Fruit fly (Drosophila melanogaster) whole organism, embryonic: ENCODE measurements around the gene stas.

Experiments used
- Asciz ChIP-seq: fragments of 200-800 bp; sonication (Bioruptor generic); optimal IDR thresholded peaks from 2 replicates; lab custom pipeline; 2017; ENCODE audit warnings: missing biosample characterization, mild to moderate bottlenecking, missing genetic modification characterization, missing genetic modification reagents
- Atf-2 ChIP-seq: fragments of 200-800 bp; sonication (Bioruptor generic); optimal IDR thresholded peaks from 2 replicates; lab custom pipeline; 2016; ENCODE audit warnings: missing biosample characterization, missing genetic modification characterization
- CG10267 ChIP-seq: fragments of 200-800 bp; sonication (Bioruptor generic); optimal IDR thresholded peaks from 2 replicates; lab custom pipeline; 2018; ENCODE audit warnings: missing biosample characterization, mild to moderate bottlenecking, missing genetic modification characterization, moderate library complexity
- CG10543 ChIP-seq: fragments of 200-800 bp; sonication (Bioruptor generic); optimal IDR thresholded peaks from 3 replicates; lab custom pipeline; 2017; ENCODE audit warnings: missing biosample characterization, mild to moderate bottlenecking, missing genetic modification characterization, moderate library complexity
- CG11456 ChIP-seq: fragments of 200-800 bp; sonication (Bioruptor generic); IDR thresholded peaks from 3 replicates; pipeline ENCODE4 v1.3.6; 2022; ENCODE audit warnings: missing biosample characterization, missing genetic modification characterization
- CG11504 ChIP-seq: fragments of 200-800 bp; sonication (Bioruptor generic); optimal IDR thresholded peaks from 3 replicates; lab custom pipeline; 2019; ENCODE audit warnings: missing biosample characterization, mild to moderate bottlenecking, missing genetic modification characterization, moderate library complexity
- CG13123 ChIP-seq: fragments of 200-800 bp; sonication (Bioruptor generic); optimal IDR thresholded peaks from 2 replicates; lab custom pipeline; 2016; ENCODE audit warnings: missing biosample characterization, missing genetic modification characterization
- CG14710 ChIP-seq: fragments of 200-800 bp; sonication (Bioruptor generic); optimal IDR thresholded peaks from 3 replicates; lab custom pipeline; 2019; ENCODE audit warnings: missing biosample characterization, mild to moderate bottlenecking, missing genetic modification characterization, moderate library complexity
- CG15073 ChIP-seq: fragments of 200-800 bp; sonication (Bioruptor generic); optimal IDR thresholded peaks from 2 replicates; lab custom pipeline; 2016; ENCODE audit warnings: missing biosample characterization, missing genetic modification characterization
- CG15696 ChIP-seq: fragments of 200-800 bp; sonication (Bioruptor generic); optimal IDR thresholded peaks from 2 replicates; lab custom pipeline; 2019; ENCODE audit warnings: missing biosample characterization, mild to moderate bottlenecking, missing genetic modification characterization, moderate library complexity
- CG16813 ChIP-seq: fragments of 200-800 bp; sonication (Bioruptor generic); IDR thresholded peaks from 3 replicates; pipeline ENCODE4 v1.3.6; 2022; ENCODE audit warnings: missing biosample characterization, missing genetic modification characterization; ENCODE audit not compliant: partially characterized antibody
- CG17186 ChIP-seq: fragments of 200-800 bp; sonication (Bioruptor generic); optimal IDR thresholded peaks from 3 replicates; lab custom pipeline; 2017; ENCODE audit warnings: missing biosample characterization, missing genetic modification reagents, missing genetic modification characterization
- CG17359 ChIP-seq: fragments of 200-800 bp; sonication (Bioruptor generic); optimal IDR thresholded peaks from 3 replicates; lab custom pipeline; 2018; ENCODE audit warnings: missing biosample characterization, mild to moderate bottlenecking, missing genetic modification characterization, moderate library complexity
- CG18764 ChIP-seq: fragments of 200-800 bp; sonication (Bioruptor generic); optimal IDR thresholded peaks from 3 replicates; lab custom pipeline; 2016; ENCODE audit warnings: missing biosample characterization, missing genetic modification characterization
- CG33213 ChIP-seq: fragments of 200-800 bp; sonication (Bioruptor generic); optimal IDR thresholded peaks from 3 replicates; lab custom pipeline; 2016; ENCODE audit warnings: missing biosample characterization, missing genetic modification characterization
- CG4424 ChIP-seq: fragments of 200-800 bp; sonication (Bioruptor generic); optimal IDR thresholded peaks from 3 replicates; lab custom pipeline; 2016; ENCODE audit warnings: missing biosample characterization, missing genetic modification characterization
- CG4617 ChIP-seq: fragments of 200-800 bp; sonication (Bioruptor generic); optimal IDR thresholded peaks from 3 replicates; lab custom pipeline; 2016; ENCODE audit warnings: missing biosample characterization, missing genetic modification characterization, borderline replicate concordance
- CG4854 ChIP-seq: fragments of 200-800 bp; sonication (Bioruptor generic); optimal IDR thresholded peaks from 2 replicates; lab custom pipeline; 2016; ENCODE audit warnings: missing biosample characterization, missing genetic modification characterization, inconsistent platforms
- CG7357 ChIP-seq: fragments of 200-800 bp; sonication (Bioruptor generic); IDR thresholded peaks from 3 replicates; pipeline ENCODE4 v1.3.6; 2022; ENCODE audit warnings: missing biosample characterization, missing genetic modification characterization
- CG7839 ChIP-seq: fragments of 200-800 bp; sonication (Bioruptor generic); optimal IDR thresholded peaks from 3 replicates; lab custom pipeline; 2018; ENCODE audit warnings: missing biosample characterization, mild to moderate bottlenecking, missing genetic modification characterization, moderate library complexity
- CG9932 ChIP-seq: fragments of 200-800 bp; sonication (Bioruptor generic); IDR thresholded peaks from 2 replicates; pipeline ENCODE4 v1.3.6; 2022; ENCODE audit warnings: missing biosample characterization, missing genetic modification characterization
- E2f2 ChIP-seq: fragments of 200-800 bp; sonication (Bioruptor generic); IDR thresholded peaks from 2 replicates; pipeline ENCODE4 v1.3.6; 2022; ENCODE audit warnings: missing biosample characterization, missing genetic modification characterization
- ERR ChIP-seq: fragments of 200-800 bp; sonication (Bioruptor generic); optimal IDR thresholded peaks from 2 replicates; lab custom pipeline; 2016; ENCODE audit warnings: missing biosample characterization, missing genetic modification characterization
- Elba2 ChIP-seq: fragments of 200-800 bp; sonication (Bioruptor generic); optimal IDR thresholded peaks from 3 replicates; lab custom pipeline; 2016; ENCODE audit warnings: missing biosample characterization, missing genetic modification characterization
- Gsc ChIP-seq: fragments of 200-800 bp; sonication (Bioruptor generic); IDR thresholded peaks from 2 replicates; pipeline ENCODE4 v1.3.6; 2022; ENCODE audit warnings: missing biosample characterization, missing genetic modification characterization
- Gug ChIP-seq: fragments of 200-800 bp; sonication (Bioruptor generic); IDR thresholded peaks from 4 replicates; pipeline ENCODE4 v1.3.6; 2022; ENCODE audit warnings: missing biosample characterization, missing genetic modification characterization
- HLH54F ChIP-seq: fragments of 200-800 bp; sonication (Bioruptor generic); optimal IDR thresholded peaks from 3 replicates; lab custom pipeline; 2016; ENCODE audit warnings: missing biosample characterization, missing genetic modification characterization
- Hr3 ChIP-seq: fragments of 200-800 bp; sonication (Bioruptor generic); optimal IDR thresholded peaks from 3 replicates; lab custom pipeline; 2016; ENCODE audit warnings: missing biosample characterization, missing genetic modification characterization
- Myb ChIP-seq: fragments of 200-800 bp; sonication (Bioruptor generic); optimal IDR thresholded peaks from 2 replicates; lab custom pipeline; 2016; ENCODE audit warnings: missing biosample characterization, missing genetic modification characterization
- Opbp ChIP-seq: fragments of 200-800 bp; sonication (Bioruptor generic); IDR thresholded peaks from 3 replicates; pipeline ENCODE4 v1.3.6; 2022; ENCODE audit warnings: missing biosample characterization, missing genetic modification characterization; ENCODE audit not compliant: partially characterized antibody
- Stat92E ChIP-seq, 3 experiments: fragments of >200 bp in 2 of 3; fragments of 200-800 bp in 1 of 3; sonication (Bioruptor generic) in 1 of 3; optimal IDR thresholded peaks; 2 replicates each; lab custom pipeline; 2017 to 2019; ENCODE audit warnings: missing biosample characterization in 3 of 3, missing genetic modification characterization in 3 of 3, mild to moderate bottlenecking in 1 of 3, moderate library complexity in 1 of 3
- TFAM ChIP-seq: fragments of 200-800 bp; sonication (Bioruptor generic); optimal IDR thresholded peaks from 2 replicates; lab custom pipeline; 2017; ENCODE audit warnings: missing biosample characterization, missing genetic modification characterization, inconsistent platforms
- Taf1 ChIP-seq: fragments of 200-800 bp; sonication (Bioruptor generic); IDR thresholded peaks from 2 replicates; pipeline ENCODE4 v1.3.6; 2022; ENCODE audit warnings: missing biosample characterization, missing genetic modification characterization
- YL-1 ChIP-seq: fragments of 200-800 bp; sonication (Bioruptor generic); optimal IDR thresholded peaks from 3 replicates; lab custom pipeline; 2017; ENCODE audit warnings: missing biosample characterization, mild to moderate bottlenecking, missing genetic modification characterization
- ase ChIP-seq: fragments of 200-800 bp; sonication (Bioruptor generic); IDR thresholded peaks from 3 replicates; pipeline ENCODE4 v1.3.6; 2022; ENCODE audit warnings: missing biosample characterization, missing genetic modification characterization
- cad ChIP-seq: fragments of >200 bp; optimal IDR thresholded peaks from 2 replicates; lab custom pipeline; 2017; ENCODE audit warnings: missing biosample characterization, missing genetic modification characterization
- cas ChIP-seq: fragments of 200-800 bp; sonication (Bioruptor generic); IDR thresholded peaks from 2 replicates; pipeline ENCODE4 v1.3.6; 2022; ENCODE audit warnings: missing biosample characterization, missing genetic modification characterization
- chn ChIP-seq: fragments of 200-800 bp; sonication (Bioruptor generic); optimal IDR thresholded peaks from 2 replicates; lab custom pipeline; 2016; ENCODE audit warnings: missing biosample characterization, missing genetic modification characterization
- dimm ChIP-seq: fragments of 200-800 bp; sonication (Bioruptor generic); IDR thresholded peaks from 2 replicates; pipeline ENCODE4 v1.3.6; 2022; ENCODE audit warnings: missing biosample characterization, missing genetic modification characterization
- kay ChIP-seq: fragments of 200-800 bp; sonication (Bioruptor generic); optimal IDR thresholded peaks from 2 replicates; lab custom pipeline; 2016; ENCODE audit warnings: missing biosample characterization, missing genetic modification characterization
- nmo ChIP-seq: fragments of 200-800 bp; sonication (Bioruptor generic); optimal IDR thresholded peaks from 2 replicates; lab custom pipeline; 2018; ENCODE audit warnings: missing biosample characterization, mild to moderate bottlenecking, missing genetic modification characterization, moderate library complexity
- pho ChIP-seq: fragments of 200-800 bp; sonication (Bioruptor generic); optimal IDR thresholded peaks from 2 replicates; lab custom pipeline; 2016; ENCODE audit warnings: missing biosample characterization, missing genetic modification characterization
- row ChIP-seq: fragments of 200-800 bp; sonication (Bioruptor generic); IDR thresholded peaks from 3 replicates; pipeline ENCODE4 v1.3.6; 2022; ENCODE audit warnings: missing biosample characterization, missing genetic modification characterization
- sr ChIP-seq: fragments of 200-800 bp; sonication (Bioruptor generic); IDR thresholded peaks from 3 replicates; pipeline ENCODE4 v1.3.6; 2022; ENCODE audit warnings: missing biosample characterization, missing genetic modification characterization
- trh ChIP-seq: fragments of 200-800 bp; sonication (Bioruptor generic); optimal IDR thresholded peaks from 2 replicates; lab custom pipeline; 2016; ENCODE audit warnings: missing biosample characterization, missing genetic modification characterization
- ttk ChIP-seq: fragments of 200-800 bp; sonication (Bioruptor generic); IDR thresholded peaks from 2 replicates; pipeline ENCODE4 v2.1.2; 2022; ENCODE audit warnings: missing biosample characterization, missing genetic modification characterization
- unc-4 ChIP-seq: fragments of 200-800 bp; sonication (Bioruptor generic); IDR thresholded peaks from 2 replicates; pipeline ENCODE4 v1.3.6; 2022; ENCODE audit warnings: missing biosample characterization, missing genetic modification characterization; ENCODE audit not compliant: partially characterized antibody
- zf30C ChIP-seq: fragments of 200-800 bp; sonication (Bioruptor generic); optimal IDR thresholded peaks from 3 replicates; lab custom pipeline; 2018; ENCODE audit warnings: missing biosample characterization, mild to moderate bottlenecking, missing genetic modification characterization

Gene stas

DNA sequence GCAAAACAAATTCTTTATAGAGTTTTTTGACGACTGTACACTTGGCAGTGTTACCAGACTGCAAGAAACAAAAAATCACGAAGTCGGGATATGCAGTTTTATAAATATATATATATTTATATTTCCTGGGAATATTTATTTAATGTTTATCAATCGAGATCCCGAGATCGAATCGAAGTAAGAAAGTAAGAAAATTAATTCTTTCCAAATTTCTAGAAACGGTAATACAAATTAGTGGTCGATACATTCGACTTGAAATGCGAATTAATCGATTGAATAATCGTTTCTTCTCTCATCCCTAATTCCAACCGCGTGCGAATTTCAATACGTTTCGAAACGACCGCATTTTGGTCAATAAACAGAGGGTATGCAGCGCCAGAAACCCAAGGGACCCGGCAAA lies 8.3 kb upstream of the stas start, which contains the start of the genes CG8289 and CG5800 (continued):
- TF ChIP-seq CG4424 (peak; percentile 2), CG11456 (no peak), unc-4 (GFP tag; lab: Robert Waterston, UW) (peak; percentile 76), CG33213 (GFP tag; lab: Kevin White, UChicago) (no peak), CG17186 (GFP tag; lab: Kevin White, UChicago) (no peak), CG10543 (GFP tag; lab: Kevin White, UChicago) (peak; percentile 5), CG10267 (tag; lab: Kevin White, UChicago) (peak; percentile 71), cas (GFP tag; lab: Robert Waterston, UW) (no peak), CG18764 (GFP tag; lab: Kevin White, UChicago) (no peak), nmo (GFP tag; lab: Kevin White, UChicago) (peak; percentile 49), CG15696 (tag; lab: Kevin White, UChicago) (peak; percentile 20), Taf1 (GFP tag; lab: Robert Waterston, UW) (no peak), CG7357 (GFP tag; lab: Robert Waterston, UW) (no peak), Asciz (GFP tag; lab: Kevin White, UChicago) (no peak), CG13123 (GFP tag; lab: Kevin White, UChicago) (no peak), Opbp (0 out of 3 replicates have a peak, but pooled peaks have one; percentile 45), Myb (no peak), CG14710 (tag; lab: Kevin White, UChicago) (peak; percentile 79), trh (GFP tag; lab: Kevin White, UChicago) (no peak), CG17359 (tag; lab: Kevin White, UChicago) (no peak), CG16813 (GFP tag; lab: Robert Waterston, UW) (peak; percentile 56), dimm (GFP tag; lab: Robert Waterston, UW) (no peak), YL-1 (GFP tag; lab: Kevin White, UChicago) (peak; percentile 84), CG4617 (GFP tag; lab: Kevin White, UChicago) (peak; percentile 2), Hr3 (no peak), row (peak; percentile 68), CG4854 (no peak), HLH54F (no peak), chn (GFP tag; lab: Kevin White, UChicago) (no peak), pho (GFP tag; lab: Kevin White, UChicago) (no peak), E2f2 (peak; percentile 58), kay (GFP tag; lab: Kevin White, UChicago) (no peak), CG11504 (tag; lab: Kevin White, UChicago) (no peak), Stat92E (GFP tag; optimal IDR thresholded peaks at IDR 0.05; lab: Kevin White, UChicago) (no peak), zf30C (GFP tag; lab: Kevin White, UChicago) (peak; percentile 59), Atf-2 (no peak), ase (no peak), cad (GFP tag; lab: Kevin White, UChicago) (no peak), ERR (no peak), CG9932 (GFP tag; lab: Robert Waterston, UW) (0 out of 2 replicates have a peak, but pooled peaks have one; percentile 9), sr (no peak), Gsc (GFP tag; lab: Robert Waterston, UW) (no peak), CG15073 (GFP tag; lab: Kevin White, UChicago) (no peak), Elba2 (GFP tag; lab: Kevin White, UChicago) (peak; percentile 47), CG7839 (tag; lab: Kevin White, UChicago) (no peak), TFAM (GFP tag; lab: Kevin White, UChicago) (no peak), Gug (GFP tag; lab: Robert Waterston, UW) (no peak), ttk (GFP tag; lab: Robert Waterston, UW) (no peak)
